Worm (Caenorhabditis elegans): ENCODE data around the gene cutl-2.

The cutl-2 gene

DNA sequence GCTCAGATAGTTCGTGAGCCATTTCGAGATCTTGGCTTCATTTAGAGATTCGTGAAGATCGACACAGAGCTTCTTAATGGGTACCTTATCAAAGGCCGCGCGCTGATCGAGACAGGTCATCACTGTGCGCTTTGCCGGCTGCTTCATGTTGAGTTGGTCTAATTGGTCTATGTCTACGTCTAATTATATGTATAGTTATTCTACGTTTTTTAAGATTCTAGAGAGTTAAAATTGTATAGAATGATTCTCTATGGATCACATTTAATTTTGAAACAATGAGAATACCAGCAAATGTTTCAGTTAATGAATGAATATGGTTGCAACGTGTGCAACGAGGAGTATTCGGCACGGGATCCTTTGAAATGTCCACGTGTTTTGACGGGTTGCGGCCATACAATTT lies 49.8 kb downstream of the cutl-2 start, which contains the start of gene arc-1:
Gene arc-1, plus strand, starts transcription at position 301 of the 400 bp plus-strand sequence.
- no peak for TF ChIP-seq F39B2.1 (GFP tag; IDR thresholded peaks at IDR 0.05)
- no peak for TF ChIP-seq sptf-2 (GFP tag; optimal IDR thresholded peaks at IDR 0.05)
- no peak for TF ChIP-seq let-526 (GFP tag; IDR thresholded peaks at IDR 0.05)
- TF ChIP-seq T26A5.8 (tag; optimal IDR thresholded peaks at IDR 0.05): no peak
- TF ChIP-seq him-1 (tag; optimal IDR thresholded peaks at IDR 0.05): no peak
- no peak for TF ChIP-seq fkh-3 (tag; optimal IDR thresholded peaks at IDR 0.05)
- TF ChIP-seq let-607 (tag; optimal IDR thresholded peaks at IDR 0.05): no peak
- TF ChIP-seq ceh-79 (tag; optimal IDR thresholded peaks at IDR 0.05): no peak
- TF ChIP-seq lir-1 (GFP tag; conservative IDR thresholded peaks at IDR 0.05): no peak
- no peak for TF ChIP-seq D2030.7 (GFP tag; IDR thresholded peaks at IDR 0.05)
- no peak for TF ChIP-seq hmg-20 (GFP tag; IDR thresholded peaks at IDR 0.05)
- no peak for TF ChIP-seq lin-35 (GFP tag; optimal IDR thresholded peaks at IDR 0.05)
- TF ChIP-seq hrde-1 (tag; optimal IDR thresholded peaks at IDR 0.05; ENCODE audit: borderline replicate concordance): no peak
- no peak for TF ChIP-seq mxl-1 (tag; optimal IDR thresholded peaks at IDR 0.05)
- no peak for TF ChIP-seq lin-26 (GFP tag; IDR thresholded peaks at IDR 0.05)
- no peak for TF ChIP-seq ceh-58 (GFP tag; IDR thresholded peaks at IDR 0.05)
- TF ChIP-seq egrh-3 (GFP tag; IDR thresholded peaks at IDR 0.05): no peak
- TF ChIP-seq ama-1 (optimal IDR thresholded peaks at IDR 0.05): no peak
- no peak for TF ChIP-seq ama-1 (GFP tag; optimal IDR thresholded peaks at IDR 0.05)
- no peak for TF ChIP-seq C17E4.6 (GFP tag; IDR thresholded peaks at IDR 0.05)
- TF ChIP-seq mes-4 (tag; optimal IDR thresholded peaks at IDR 0.05): no peak

Measured in whole organism, young adult.